Worm (Caenorhabditis elegans) whole organism, L3 larva: ENCODE measurements around the gene str-231.

Experiments used
- R02D3.7 ChIP-seq: fragments of 150-350 bp; optimal IDR thresholded peaks from 2 replicates; lab custom pipeline; 2014; ENCODE audit warnings: missing biosample characterization, missing genetic modification characterization
- ama-1 ChIP-seq: fragments of 150-350 bp; optimal IDR thresholded peaks from 2 replicates; lab custom pipeline; 2018
- ceh-28 ChIP-seq: fragments of 150-350 bp; optimal IDR thresholded peaks from 2 replicates; lab custom pipeline; 2014; ENCODE audit warnings: missing biosample characterization, missing genetic modification reagents, missing genetic modification characterization
- fkh-10 ChIP-seq: sonication (generic microtip); optimal IDR thresholded peaks from 2 replicates; lab custom pipeline; 2017; ENCODE audit warnings: missing biosample characterization, missing genetic modification reagents, missing genetic modification characterization
- fos-1 ChIP-seq: fragments of 150-350 bp; optimal IDR thresholded peaks from 2 replicates; lab custom pipeline; 2014; ENCODE audit warnings: missing biosample characterization, missing genetic modification characterization
- lin-39 ChIP-seq: fragments of 150-350 bp; optimal IDR thresholded peaks from 2 replicates; lab custom pipeline; 2018; ENCODE audit warnings: missing biosample characterization, missing genetic modification reagents, missing genetic modification characterization
- mdl-1 ChIP-seq: fragments of 150-350 bp; optimal IDR thresholded peaks from 2 replicates; lab custom pipeline; 2014; ENCODE audit warnings: missing biosample characterization, missing genetic modification characterization
- nhr-12 ChIP-seq: fragments of 150-350 bp; optimal IDR thresholded peaks from 2 replicates; lab custom pipeline; 2014; ENCODE audit warnings: missing biosample characterization, missing genetic modification characterization
- nhr-76 ChIP-seq: fragments of 150-350 bp; sonication (generic microtip); optimal IDR thresholded peaks from 5 replicates; lab custom pipeline; 2014; ENCODE audit warnings: missing biosample characterization, missing genetic modification characterization
- unc-62 ChIP-seq: fragments of 150-350 bp; sonication (generic microtip); optimal IDR thresholded peaks from 4 replicates; lab custom pipeline; 2014; ENCODE audit warnings: missing biosample characterization, missing genetic modification reagents, missing genetic modification characterization
- zag-1 ChIP-seq: fragments of 150-350 bp; optimal IDR thresholded peaks from 2 replicates; lab custom pipeline; 2014; ENCODE audit warnings: missing biosample characterization, missing genetic modification characterization

ce11 chrV:16049177-16049576 lies 41.8 kb upstream of the str-231 start, which contains the start of gene best-12:
- TF ChIP-seq ama-1 (lab: Kevin White, UChicago) (no peak), mdl-1 (tag; lab: Kevin White, UChicago) (no peak), fkh-10 (GFP tag; lab: Kevin White, UChicago) (no peak), R02D3.7 (tag; lab: Kevin White, UChicago) (no peak), nhr-12 (no peak), fos-1 (tag; lab: Kevin White, UChicago) (no peak), unc-62 (GFP tag; lab: Kevin White, UChicago) (no peak), lin-39 (tag; lab: Kevin White, UChicago) (no peak), ceh-28 (no peak), zag-1 (tag; lab: Kevin White, UChicago) (no peak), nhr-76 (tag; lab: Kevin White, UChicago) (no peak)
